Worm (Caenorhabditis elegans): Measurements from ENCODE around the gene F59B10.3.
A peak's percentile ranks its signal among the peaks of the same experiment; 100 is the strongest.

F59B10.3 gene

ce11 chrII:10471790-10472189 is 38.6 kb upstream of the F59B10.3 start, which contains the start of gene ZK666.2:
Gene ZK666.2 (minus strand): TSS chrII:10471890.
- TF ChIP-seq lin-15B (tag; optimal IDR thresholded peaks at IDR 0.05): no peak
- TF ChIP-seq dsc-1 (tag; optimal IDR thresholded peaks at IDR 0.05): no peak
- no peak for TF ChIP-seq Y116A8C.19 (tag; optimal IDR thresholded peaks at IDR 0.05; ENCODE audit: borderline replicate concordance)
- no peak for TF ChIP-seq hlh-17 (GFP tag; optimal IDR thresholded peaks at IDR 0.05; ENCODE audit: borderline replicate concordance)
- TF ChIP-seq nhr-28 (tag; optimal IDR thresholded peaks at IDR 0.05): no peak
- TF ChIP-seq rnt-1 (tag; optimal IDR thresholded peaks at IDR 0.05): no peak
- TF ChIP-seq tbx-2 (tag; optimal IDR thresholded peaks at IDR 0.05): no peak
- no peak for TF ChIP-seq mdl-1 (tag; optimal IDR thresholded peaks at IDR 0.05)

- no peak for TF ChIP-seq ztf-11 (tag; optimal IDR thresholded peaks at IDR 0.05)
- TF ChIP-seq unc-98 (GFP tag; IDR thresholded peaks at IDR 0.05): no peak
- no peak for TF ChIP-seq nhr-85 (tag)
- TF ChIP-seq nhr-84 (tag; optimal IDR thresholded peaks at IDR 0.05): no peak
- no peak for TF ChIP-seq nhr-12 (tag; optimal IDR thresholded peaks at IDR 0.05)
- TF ChIP-seq efl-1 (optimal IDR thresholded peaks at IDR 0.05): no peak
- TF ChIP-seq efl-1 (GFP tag; optimal IDR thresholded peaks at IDR 0.05 in 1 of 2): peak in 1 of 2 experiments; percentile 47
These were observed 34.3 kb upstream of the F59B10.3 start, which contains the start of gene clec-58 for ce11 chrII:10476039-10476438. Gene clec-58 (minus strand): TSS chrII:10476139.

- no peak for TF ChIP-seq jun-1 (tag; optimal IDR thresholded peaks at IDR 0.05)
- no peak for TF ChIP-seq skn-1 (tag; optimal IDR thresholded peaks at IDR 0.05)
- no peak for TF ChIP-seq mab-9 (GFP tag; IDR thresholded peaks at IDR 0.05)
- TF ChIP-seq mef-2 (tag; optimal IDR thresholded peaks at IDR 0.05): no peak
- no peak for TF ChIP-seq zag-1 (tag; optimal IDR thresholded peaks at IDR 0.05)
- TF ChIP-seq nhr-71 (tag; optimal IDR thresholded peaks at IDR 0.05): no peak
- no peak for TF ChIP-seq snu-23 (GFP tag; optimal IDR thresholded peaks at IDR 0.05)
- TF ChIP-seq sptf-1 (tag; optimal IDR thresholded peaks at IDR 0.05): no peak
- TF ChIP-seq ceh-63 (GFP tag; optimal IDR thresholded peaks at IDR 0.05): no peak
These were observed 33.4 kb upstream of the F59B10.3 start, which contains the start of gene ZK666.4 for ce11 chrII:10476959-10477358. Gene ZK666.4 (plus strand): TSS chrII:10477259.

ce11 chrII:10479348-10479747 is 31.0 kb upstream of the F59B10.3 start, which contains the start of gene clec-59:
Gene clec-59 (minus strand): TSS chrII:10479448.
- TF ChIP-seq jun-1 (tag; optimal IDR thresholded peaks at IDR 0.05): no peak
- no peak for TF ChIP-seq swsn-7 (tag; optimal IDR thresholded peaks at IDR 0.05)
- TF ChIP-seq zip-4 (GFP tag; optimal IDR thresholded peaks at IDR 0.05): no peak
- no peak for TF ChIP-seq fkh-4 (tag; optimal IDR thresholded peaks at IDR 0.05; ENCODE audit: borderline replicate concordance)
- TF ChIP-seq ztf-4 (tag; optimal IDR thresholded peaks at IDR 0.05): no peak
- no peak for TF ChIP-seq sox-4 (tag; optimal IDR thresholded peaks at IDR 0.05)
- no peak for TF ChIP-seq F16B12.6 (tag; optimal IDR thresholded peaks at IDR 0.05)
- TF ChIP-seq fkh-10 (GFP tag; optimal IDR thresholded peaks at IDR 0.05): no peak
- TF ChIP-seq lin-14 (GFP tag; optimal IDR thresholded peaks at IDR 0.05): no peak
- no peak for TF ChIP-seq nhr-237 (tag; optimal IDR thresholded peaks at IDR 0.05)
- TF ChIP-seq lin-39 (tag; optimal IDR thresholded peaks at IDR 0.05): no peak
- no peak for TF ChIP-seq unc-86 (tag; optimal IDR thresholded peaks at IDR 0.05)
- no peak for TF ChIP-seq mep-1 (tag; optimal IDR thresholded peaks at IDR 0.05)
- no peak for TF ChIP-seq irx-1 (tag; optimal IDR thresholded peaks at IDR 0.05)
- no peak for TF ChIP-seq ama-1 (optimal IDR thresholded peaks at IDR 0.05)
- no peak for TF ChIP-seq nhr-90 (tag; optimal IDR thresholded peaks at IDR 0.05; ENCODE audit: poor library complexity)
- no peak for TF ChIP-seq nhr-28 (tag; optimal IDR thresholded peaks at IDR 0.05)
- TF ChIP-seq alr-1 (tag; optimal IDR thresholded peaks at IDR 0.05; ENCODE audit: borderline replicate concordance): no peak
- TF ChIP-seq nhr-47 (tag; optimal IDR thresholded peaks at IDR 0.05): no peak
- no peak for TF ChIP-seq nhr-85 (tag)
